Fruit fly (Drosophila melanogaster) whole organism, prepupa: ENCODE data around the gene Tsp26A.

ENCODE experiments used
- Blimp-1 ChIP-seq: fragments of 200-800 bp; sonication (Bioruptor generic); optimal IDR thresholded peaks from 3 replicates; lab custom pipeline; 2017; ENCODE audit warnings: missing biosample characterization, missing genetic modification characterization, mild to moderate bottlenecking, moderate library complexity, missing genetic modification reagents
- CG10631 ChIP-seq: fragments of 200-800 bp; sonication (Bioruptor generic); optimal IDR thresholded peaks from 2 replicates; lab custom pipeline; 2016; ENCODE audit warnings: missing biosample characterization, missing genetic modification characterization
- CG3032 ChIP-seq: fragments of 200-800 bp; optimal IDR thresholded peaks from 2 replicates; lab custom pipeline; 2019; ENCODE audit warnings: missing biosample characterization, mild to moderate bottlenecking, missing genetic modification characterization, moderate library complexity
- CG32006 ChIP-seq: fragments of 200-800 bp; sonication (Bioruptor generic); optimal IDR thresholded peaks from 3 replicates; lab custom pipeline; 2017; ENCODE audit warnings: missing biosample characterization, mild to moderate bottlenecking, missing genetic modification characterization
- CG34406 ChIP-seq: fragments of 200-800 bp; sonication (Bioruptor generic); optimal IDR thresholded peaks from 3 replicates; lab custom pipeline; 2016; ENCODE audit warnings: missing biosample characterization, missing genetic modification characterization
- CG6163 ChIP-seq: fragments of 200-800 bp; sonication (Bioruptor generic); IDR thresholded peaks from 3 replicates; pipeline ENCODE4 v1.3.6; 2022; ENCODE audit warnings: missing biosample characterization, missing genetic modification characterization
- CG6276 ChIP-seq: fragments of 200-800 bp; sonication (Bioruptor generic); optimal IDR thresholded peaks from 2 replicates; lab custom pipeline; 2017; ENCODE audit warnings: missing biosample characterization, mild to moderate bottlenecking, missing genetic modification characterization
- CG6792 ChIP-seq: fragments of 200-800 bp; sonication (Bioruptor generic); optimal IDR thresholded peaks from 3 replicates; lab custom pipeline; 2016; ENCODE audit warnings: missing biosample characterization, missing genetic modification characterization
- CG6808 ChIP-seq: fragments of 200-800 bp; sonication (Bioruptor generic); optimal IDR thresholded peaks from 3 replicates; lab custom pipeline; 2017; ENCODE audit warnings: missing biosample characterization, missing genetic modification characterization, mild to moderate bottlenecking, moderate library complexity, missing genetic modification reagents
- CG8319 ChIP-seq: fragments of 200-800 bp; sonication (Bioruptor generic); optimal IDR thresholded peaks from 3 replicates; lab custom pipeline; 2016; ENCODE audit warnings: missing biosample characterization, missing genetic modification characterization
- CG8632 ChIP-seq: fragments of 200-800 bp; sonication (Bioruptor generic); optimal IDR thresholded peaks from 3 replicates; lab custom pipeline; 2016; ENCODE audit warnings: missing biosample characterization, missing genetic modification characterization
- CG9139 ChIP-seq: fragments of 200-800 bp; sonication (Bioruptor generic); optimal IDR thresholded peaks from 3 replicates; lab custom pipeline; 2017; ENCODE audit warnings: missing biosample characterization, mild to moderate bottlenecking, missing genetic modification characterization
- Eip75B ChIP-seq: fragments of 200-800 bp; sonication (Bioruptor generic); optimal IDR thresholded peaks from 3 replicates; lab custom pipeline; 2016; ENCODE audit warnings: missing biosample characterization, missing genetic modification characterization
- Eip78C ChIP-seq: fragments of 200-800 bp; sonication (Bioruptor generic); peaks from one replicate; lab custom pipeline; 2016; ENCODE audit warnings: missing biosample characterization, missing genetic modification characterization
- Eip93F ChIP-seq: fragments of 200-800 bp; sonication (Bioruptor generic); optimal IDR thresholded peaks from 2 replicates; lab custom pipeline; 2016; ENCODE audit warnings: missing biosample characterization, mild to moderate bottlenecking, missing genetic modification characterization
- Ets96B ChIP-seq: fragments of 200-800 bp; optimal IDR thresholded peaks from 2 replicates; lab custom pipeline; 2019; ENCODE audit warnings: missing biosample characterization, mild to moderate bottlenecking, missing genetic modification characterization, moderate library complexity
- Gug ChIP-seq: fragments of 200-800 bp; sonication (Bioruptor generic); IDR thresholded peaks from 2 replicates; pipeline ENCODE4 v1.3.6; 2022; ENCODE audit warnings: missing biosample characterization, missing genetic modification characterization
- Hr39 ChIP-seq: fragments of 200-800 bp; sonication (Bioruptor generic); optimal IDR thresholded peaks from 2 replicates; lab custom pipeline; 2016; ENCODE audit warnings: missing biosample characterization, missing genetic modification characterization
- Smox ChIP-seq: fragments of 200-800 bp; sonication (Bioruptor generic); optimal IDR thresholded peaks from 3 replicates; lab custom pipeline; 2016; ENCODE audit warnings: missing biosample characterization, missing genetic modification characterization
- Sox102F ChIP-seq: fragments of 200-800 bp; sonication (Bioruptor generic); optimal IDR thresholded peaks from 2 replicates; lab custom pipeline; 2016; ENCODE audit warnings: missing biosample characterization, mild to moderate bottlenecking, missing genetic modification characterization
- Sox15 ChIP-seq: fragments of 200-800 bp; sonication (Bioruptor generic); optimal IDR thresholded peaks from 3 replicates; lab custom pipeline; 2016; ENCODE audit warnings: missing biosample characterization, missing genetic modification characterization
- acj6 ChIP-seq: fragments of 200-800 bp; sonication (Bioruptor generic); optimal IDR thresholded peaks from 3 replicates; lab custom pipeline; 2016; ENCODE audit warnings: missing biosample characterization, missing genetic modification characterization
- dac ChIP-seq: fragments of 200-800 bp; sonication (Bioruptor generic); optimal IDR thresholded peaks from 2 replicates; lab custom pipeline; 2017; ENCODE audit warnings: missing biosample characterization, mild to moderate bottlenecking, missing genetic modification characterization
- eg ChIP-seq: fragments of 200-800 bp; sonication (Bioruptor generic); IDR thresholded peaks from 3 replicates; pipeline ENCODE4 v1.3.6; 2022; ENCODE audit warnings: missing biosample characterization, missing genetic modification characterization
- fd59A ChIP-seq: fragments of 200-800 bp; sonication (Bioruptor generic); optimal IDR thresholded peaks from 2 replicates; lab custom pipeline; 2017; ENCODE audit warnings: missing biosample characterization, mild to moderate bottlenecking, missing genetic modification characterization, missing genetic modification reagents
- lz ChIP-seq: fragments of 200-800 bp; sonication (Bioruptor generic); optimal IDR thresholded peaks from 3 replicates; lab custom pipeline; 2016; ENCODE audit warnings: missing biosample characterization, missing genetic modification characterization
- net ChIP-seq: fragments of 200-800 bp; sonication (Bioruptor generic); optimal IDR thresholded peaks from 3 replicates; lab custom pipeline; 2016; ENCODE audit warnings: missing biosample characterization, missing genetic modification characterization
- spab ChIP-seq: fragments of 200-800 bp; sonication (Bioruptor generic); optimal IDR thresholded peaks from 2 replicates; lab custom pipeline; 2017; ENCODE audit warnings: missing biosample characterization, mild to moderate bottlenecking, missing genetic modification characterization, missing genetic modification reagents
- svp ChIP-seq: fragments of 200-800 bp; sonication (Bioruptor generic); peaks from one replicate; lab custom pipeline; 2016; ENCODE audit warnings: missing biosample characterization, missing genetic modification characterization
- vri ChIP-seq: fragments of 200-800 bp; sonication (Bioruptor generic); optimal IDR thresholded peaks from 3 replicates; lab custom pipeline; 2016; ENCODE audit warnings: missing biosample characterization, mild to moderate bottlenecking, missing genetic modification characterization

Gene Tsp26A

dm6 chr2L:6051212-6051621 is 51.2 kb downstream of the Tsp26A start (continued):
- TF ChIP-seq fd59A (GFP tag; lab: Kevin White, UChicago), result peak; percentile 88
- peak; percentile 93 for TF ChIP-seq CG6808 (GFP tag; lab: Kevin White, UChicago)
- peak; percentile 97 for TF ChIP-seq Sox102F (GFP tag; lab: Kevin White, UChicago)
- TF ChIP-seq Blimp-1 (GFP tag; lab: Kevin White, UChicago), result peak; percentile 81
- TF ChIP-seq svp, result peak; percentile 98
- TF ChIP-seq CG6792, result peak; percentile 97
- peak; percentile 96 for TF ChIP-seq CG34406 (GFP tag; lab: Kevin White, UChicago)
- TF ChIP-seq CG8319 (GFP tag; lab: Kevin White, UChicago), result peak; percentile 88
- peak; percentile 89 for TF ChIP-seq Gug (GFP tag; lab: Robert Waterston, UW)
- peak; percentile 97 for TF ChIP-seq CG32006 (GFP tag; lab: Kevin White, UChicago)
- peak; percentile 93 for TF ChIP-seq Hr39 (GFP tag; lab: Kevin White, UChicago)
- peak; percentile 96 for TF ChIP-seq vri (GFP tag; lab: Kevin White, UChicago)
- peak; percentile 82 for TF ChIP-seq Sox15 (GFP tag; lab: Kevin White, UChicago)
- TF ChIP-seq Smox (GFP tag; lab: Kevin White, UChicago), result peak; percentile 96
- peak; percentile 97 for TF ChIP-seq Eip75B (GFP tag; lab: Kevin White, UChicago)
- TF ChIP-seq eg (GFP tag; lab: Robert Waterston, UW), result peak; percentile 97
- TF ChIP-seq spab, result peak; percentile 90
- peak; percentile 95 for TF ChIP-seq Ets96B (tag; lab: Kevin White, UChicago)
- TF ChIP-seq CG10631, result peak; percentile 91
- peak; percentile 99 for TF ChIP-seq Eip78C (GFP tag; lab: Kevin White, UChicago)
- peak; percentile 92 for TF ChIP-seq dac (GFP tag; lab: Kevin White, UChicago)
- TF ChIP-seq Eip93F (GFP tag; lab: Kevin White, UChicago), result peak; percentile 94
- peak; percentile 94 for TF ChIP-seq acj6 (GFP tag; lab: Kevin White, UChicago)
- TF ChIP-seq net (GFP tag; lab: Kevin White, UChicago), result peak; percentile 98
- TF ChIP-seq lz, result peak; percentile 97
- TF ChIP-seq CG6276 (GFP tag; lab: Kevin White, UChicago), result peak; percentile 95
- peak; percentile 93 for TF ChIP-seq CG3032 (tag; lab: Kevin White, UChicago)
- TF ChIP-seq CG9139, result peak; percentile 94
- TF ChIP-seq CG6163, result peak; percentile 98
- peak; percentile 94 for TF ChIP-seq CG8632 (GFP tag; lab: Kevin White, UChicago)
- TF ChIP-seq, all 60 proteins: peak for 57
